Fruit fly (Drosophila melanogaster): Measurements from ENCODE around the gene yps.

The yps gene

dm6 chr3L:12111081-12111958 lies 13.6 kb downstream of the yps start:
- TF ChIP-seq psq (optimal IDR thresholded peaks at IDR 0.05) (no peak), h (optimal IDR thresholded peaks at IDR 0.05) (no peak), insv (optimal IDR thresholded peaks at IDR 0.05) (no peak), Sin3A (optimal IDR thresholded peaks at IDR 0.05) (no peak), Myc (optimal IDR thresholded peaks at IDR 0.05) (no peak), ttk (optimal IDR thresholded peaks at IDR 0.05) (no peak)

DNA sequence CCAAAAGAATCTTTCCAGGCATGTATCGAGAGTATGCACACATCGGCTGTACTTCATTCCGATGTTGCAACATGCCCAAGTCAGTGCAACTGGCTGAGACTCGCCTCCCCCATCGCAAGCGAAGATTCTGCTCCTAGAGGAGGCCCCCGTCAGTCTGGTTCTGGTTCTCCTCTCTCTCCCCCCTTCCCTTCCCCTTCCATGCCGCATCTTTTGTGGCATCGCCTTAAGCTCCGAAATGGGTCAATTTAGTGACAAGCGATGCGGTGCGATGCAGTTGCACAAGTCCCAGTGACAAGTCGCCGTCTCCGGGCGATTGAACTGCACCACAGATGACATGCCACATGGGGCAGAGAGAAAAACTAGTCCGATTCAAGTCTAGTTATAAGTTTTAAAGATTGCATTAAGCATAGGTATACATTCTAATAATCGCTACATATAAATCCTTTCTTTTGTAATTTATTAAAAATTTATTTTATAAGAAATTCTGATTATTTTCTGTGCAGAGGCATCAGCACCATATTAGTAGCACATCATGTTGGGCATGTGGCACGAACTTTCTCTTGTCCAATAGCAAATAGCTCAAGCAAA lies 15.8 kb downstream of the yps start:
- no peak for TF ChIP-seq Myc (optimal IDR thresholded peaks at IDR 0.05)

DNA sequence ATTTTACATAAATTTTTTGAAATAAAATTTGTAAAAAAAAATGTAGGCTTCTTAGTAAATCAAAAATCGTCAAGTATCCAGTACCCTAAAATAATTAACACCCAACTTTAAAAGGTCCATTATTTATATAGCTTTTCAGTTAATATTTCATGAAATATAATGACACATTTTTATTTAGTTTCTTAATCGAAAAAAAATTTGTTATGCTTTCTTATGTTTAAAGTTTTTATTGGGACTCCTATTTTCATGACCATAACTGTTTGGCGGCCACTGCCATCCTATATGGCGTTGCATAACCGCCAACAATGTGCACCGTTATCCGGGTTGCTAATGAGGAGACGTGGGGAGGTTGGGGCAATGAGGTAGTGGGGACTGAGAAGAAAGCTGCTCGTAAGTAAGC lies 16.4 kb downstream of the yps start:
- no peak for TF ChIP-seq Myc (optimal IDR thresholded peaks at IDR 0.05)
- no peak for TF ChIP-seq Sin3A (optimal IDR thresholded peaks at IDR 0.05)
- TF ChIP-seq h (optimal IDR thresholded peaks at IDR 0.05), result no peak
- TF ChIP-seq psq (optimal IDR thresholded peaks at IDR 0.05), result no peak
- TF ChIP-seq insv (optimal IDR thresholded peaks at IDR 0.05), result no peak
- TF ChIP-seq ttk (optimal IDR thresholded peaks at IDR 0.05), result no peak

- TF ChIP-seq insv (optimal IDR thresholded peaks at IDR 0.05), result no peak
- TF ChIP-seq ttk (optimal IDR thresholded peaks at IDR 0.05), result no peak
- no peak for TF ChIP-seq Sin3A (optimal IDR thresholded peaks at IDR 0.05)
- no peak for TF ChIP-seq psq (optimal IDR thresholded peaks at IDR 0.05)
- TF ChIP-seq h (optimal IDR thresholded peaks at IDR 0.05), result no peak
- no peak for TF ChIP-seq Myc (optimal IDR thresholded peaks at IDR 0.05)
Observed at dm6 chr3L:12107378-12107777, 17.6 kb downstream of the yps start.

DNA sequence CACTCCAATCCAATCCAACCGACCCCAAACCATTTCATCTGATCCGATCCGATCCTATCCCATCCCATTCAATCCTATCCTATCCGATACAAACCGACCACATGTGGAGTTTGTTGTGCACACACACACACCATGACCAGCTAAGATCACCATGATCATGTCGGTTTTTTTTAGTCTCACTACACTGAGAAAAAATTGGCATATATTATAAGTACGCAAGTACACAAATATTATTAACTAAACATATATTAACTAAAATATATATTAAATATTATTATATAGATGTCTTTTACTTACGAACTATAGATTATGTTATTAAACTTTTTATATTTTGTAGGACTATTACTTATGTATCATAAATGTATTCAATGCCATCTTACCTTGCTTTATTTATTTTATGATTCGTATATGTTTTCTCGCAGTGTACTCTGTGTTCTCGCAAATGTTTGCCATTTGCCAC lies 23.0 kb downstream of the yps start:
- no peak for TF ChIP-seq psq (optimal IDR thresholded peaks at IDR 0.05)
- no peak for TF ChIP-seq insv (optimal IDR thresholded peaks at IDR 0.05)
- TF ChIP-seq Sin3A (optimal IDR thresholded peaks at IDR 0.05), result no peak
- no peak for TF ChIP-seq ttk (optimal IDR thresholded peaks at IDR 0.05)
- no peak for TF ChIP-seq Myc (optimal IDR thresholded peaks at IDR 0.05)
- TF ChIP-seq h (optimal IDR thresholded peaks at IDR 0.05), result no peak

dm6 chr3L:12099329-12100031 lies 25.5 kb downstream of the yps start:
- TF ChIP-seq insv (optimal IDR thresholded peaks at IDR 0.05) (no peak), h (optimal IDR thresholded peaks at IDR 0.05) (no peak), ttk (optimal IDR thresholded peaks at IDR 0.05) (no peak), Sin3A (optimal IDR thresholded peaks at IDR 0.05) (no peak), psq (optimal IDR thresholded peaks at IDR 0.05) (no peak), Myc (optimal IDR thresholded peaks at IDR 0.05) (no peak)

dm6 chr3L:12096799-12097662 lies 27.9 kb downstream of the yps start:
- TF ChIP-seq psq (optimal IDR thresholded peaks at IDR 0.05) (no peak), ttk (optimal IDR thresholded peaks at IDR 0.05) (no peak), h (optimal IDR thresholded peaks at IDR 0.05) (no peak)

dm6 chr3L:12095960-12096359 lies 29.0 kb downstream of the yps start:
- TF ChIP-seq Sin3A (optimal IDR thresholded peaks at IDR 0.05) (no peak), insv (optimal IDR thresholded peaks at IDR 0.05) (no peak), h (optimal IDR thresholded peaks at IDR 0.05) (no peak), ttk (optimal IDR thresholded peaks at IDR 0.05) (no peak), Myc (optimal IDR thresholded peaks at IDR 0.05) (no peak), psq (optimal IDR thresholded peaks at IDR 0.05) (no peak)

- TF ChIP-seq Myc (optimal IDR thresholded peaks at IDR 0.05) (no peak), Sin3A (optimal IDR thresholded peaks at IDR 0.05) (no peak), ttk (optimal IDR thresholded peaks at IDR 0.05) (no peak), psq (optimal IDR thresholded peaks at IDR 0.05) (no peak), h (optimal IDR thresholded peaks at IDR 0.05) (no peak), insv (optimal IDR thresholded peaks at IDR 0.05) (no peak)
Observed at dm6 chr3L:12092860-12093359, 32.0 kb downstream of the yps start.

dm6 chr3L:12090898-12091685 lies 33.9 kb downstream of the yps start:
- no peak for TF ChIP-seq Sin3A (optimal IDR thresholded peaks at IDR 0.05)
- no peak for TF ChIP-seq insv (optimal IDR thresholded peaks at IDR 0.05)
- TF ChIP-seq Myc (optimal IDR thresholded peaks at IDR 0.05), result no peak
- TF ChIP-seq psq (optimal IDR thresholded peaks at IDR 0.05), result no peak
- no peak for TF ChIP-seq ttk (optimal IDR thresholded peaks at IDR 0.05)
- TF ChIP-seq h (optimal IDR thresholded peaks at IDR 0.05), result no peak
